Worm (Caenorhabditis elegans) whole organism, L3 larva: ENCODE results near the gene F25B3.5.

Experiments
- aly-2 ChIP-seq: fragments of 150-350 bp; optimal IDR thresholded peaks from 2 replicates; lab custom pipeline; 2014; ENCODE audit warnings: missing biosample characterization, missing genetic modification characterization
- ama-1 ChIP-seq: fragments of 150-350 bp; optimal IDR thresholded peaks from 2 replicates; lab custom pipeline; 2018
- ceh-16 ChIP-seq: sonication (generic microtip); optimal IDR thresholded peaks from 2 replicates; lab custom pipeline; 2017; ENCODE audit warnings: missing biosample characterization, missing genetic modification characterization
- ceh-82 ChIP-seq: fragments of 150-350 bp; optimal IDR thresholded peaks from 2 replicates; lab custom pipeline; 2014; ENCODE audit warnings: missing biosample characterization, missing genetic modification characterization
- lin-15B ChIP-seq: fragments of 150-350 bp; optimal IDR thresholded peaks from 2 replicates; lab custom pipeline; 2014; ENCODE audit warnings: missing biosample characterization, missing genetic modification characterization
- nhr-12 ChIP-seq: fragments of 150-350 bp; optimal IDR thresholded peaks from 2 replicates; lab custom pipeline; 2014; ENCODE audit warnings: missing biosample characterization, missing genetic modification characterization
- nhr-77 ChIP-seq: fragments of 150-350 bp; optimal IDR thresholded peaks from 2 replicates; lab custom pipeline; 2014; ENCODE audit warnings: missing biosample characterization, missing genetic modification characterization
- tbx-2 ChIP-seq: sonication (generic microtip); optimal IDR thresholded peaks from 2 replicates; lab custom pipeline; 2016; ENCODE audit warnings: mild to moderate bottlenecking, missing genetic modification characterization, missing compliant biosample characterization

DNA sequence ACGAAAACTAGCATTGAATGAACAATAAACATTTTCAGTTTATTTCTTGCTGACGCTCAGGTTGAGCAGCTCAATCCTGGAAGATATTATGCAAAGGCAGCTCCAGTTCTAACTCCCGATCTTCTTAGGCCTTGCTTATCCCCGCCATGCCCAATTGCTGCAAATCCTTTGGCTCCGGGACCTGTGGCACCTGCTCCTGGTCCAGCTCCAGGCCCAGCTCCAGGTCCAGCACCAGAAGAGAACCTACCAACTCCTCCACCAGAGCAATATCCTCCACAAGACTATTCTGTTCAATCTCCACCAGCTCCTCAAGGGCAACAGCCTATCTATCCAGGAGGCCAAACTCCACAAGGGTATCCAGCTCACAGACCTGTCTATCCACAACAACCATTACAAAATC, 46.0 kb upstream of the F25B3.5 start:
- no peak for TF ChIP-seq ceh-16
- TF ChIP-seq nhr-77 (tag; lab: Kevin White, UChicago) = no peak
- no peak for TF ChIP-seq aly-2 (tag; lab: Kevin White, UChicago)
- no peak for TF ChIP-seq tbx-2 (tag; lab: Kevin White, UChicago)
- no peak for TF ChIP-seq ama-1 (lab: Kevin White, UChicago)
- no peak for TF ChIP-seq ceh-82 (tag; lab: Kevin White, UChicago)
- no peak for TF ChIP-seq nhr-12 (tag; lab: Kevin White, UChicago)
- no peak for TF ChIP-seq lin-15B (tag; lab: Kevin White, UChicago)
